Worm (Caenorhabditis elegans): Measurements from ENCODE around the gene cpr-4.

Gene cpr-4

ce11 chrV:6614152-6614734 is at the start of gene cpr-4:
cpr-4 (plus strand) TSS chrV:6614674.
- peak; percentile 48 for TF ChIP-seq T20F7.1 (GFP tag; optimal IDR thresholded peaks at IDR 0.05)
- no peak for TF ChIP-seq ceh-82 (tag; optimal IDR thresholded peaks at IDR 0.05)
- no peak for TF ChIP-seq nhr-6 (tag; optimal IDR thresholded peaks at IDR 0.05)
- TF ChIP-seq saeg-2 (GFP tag; IDR thresholded peaks at IDR 0.05) = peak; percentile 64; the same call in 1 of the 2 replicates
- TF ChIP-seq pha-4 (GFP tag; IDR thresholded peaks at IDR 0.05) = 0 out of 2 replicates have a peak, but pooled peaks have one; percentile 39
- TF ChIP-seq pha-4 (tag; optimal IDR thresholded peaks at IDR 0.05) = no peak
- TF ChIP-seq aly-2 (tag; optimal IDR thresholded peaks at IDR 0.05) = no peak
- no peak for TF ChIP-seq F44E2.7 (GFP tag; IDR thresholded peaks at IDR 0.05)
- peak; percentile 74 for TF ChIP-seq hlh-30 (tag; optimal IDR thresholded peaks at IDR 0.05; ENCODE audit: insufficient read depth)
- no peak for TF ChIP-seq Y5F2A.4 (GFP tag; optimal IDR thresholded peaks at IDR 0.05)
- TF ChIP-seq nhr-77 (tag; optimal IDR thresholded peaks at IDR 0.05) = peak; percentile 88
- no peak for TF ChIP-seq zfp-2 (tag; optimal IDR thresholded peaks at IDR 0.05)
- peak; percentile 45 for TF ChIP-seq mep-1 (tag; optimal IDR thresholded peaks at IDR 0.05)
- peak; percentile 27 for TF ChIP-seq jun-1 (tag; optimal IDR thresholded peaks at IDR 0.05)
- TF ChIP-seq lin-13 (GFP tag; optimal IDR thresholded peaks at IDR 0.05) = no peak
- no peak for TF ChIP-seq sdz-12 (GFP tag; optimal IDR thresholded peaks at IDR 0.05)
- TF ChIP-seq mxl-3 (GFP tag; optimal IDR thresholded peaks at IDR 0.05) = peak; percentile 12
- TF ChIP-seq skn-1 (tag; optimal IDR thresholded peaks at IDR 0.05) = no peak
- peak; percentile 95 for TF ChIP-seq nhr-28 (tag; optimal IDR thresholded peaks at IDR 0.05)
- TF ChIP-seq fos-1 (tag; optimal IDR thresholded peaks at IDR 0.05) = peak; percentile 8
- TF ChIP-seq unc-62 (GFP tag; optimal IDR thresholded peaks at IDR 0.05 in 1 of 2) = peak in 1 of 2 experiments; percentile 96
- no peak for TF ChIP-seq unc-62 (tag; optimal IDR thresholded peaks at IDR 0.05)
- TF ChIP-seq attf-4 (tag; optimal IDR thresholded peaks at IDR 0.05) = no peak
- TF ChIP-seq tra-1 (GFP tag; IDR thresholded peaks at IDR 0.05) = 0 out of 2 replicates have a peak, but pooled peaks have one; percentile 35
- no peak for TF ChIP-seq mdl-1 (tag; optimal IDR thresholded peaks at IDR 0.05)
- peak; percentile 98 for TF ChIP-seq pqm-1 (tag; optimal IDR thresholded peaks at IDR 0.05)
- no peak for TF ChIP-seq zip-2 (tag; optimal IDR thresholded peaks at IDR 0.05)
- peak; percentile 95 for TF ChIP-seq dve-1 (tag; optimal IDR thresholded peaks at IDR 0.05; ENCODE audit: insufficient read depth)
- TF ChIP-seq unc-39 (tag; optimal IDR thresholded peaks at IDR 0.05) = no peak
- TF ChIP-seq ctbp-1 (GFP tag; IDR thresholded peaks at IDR 0.05) = no peak
- no peak for TF ChIP-seq Y75B8A.6 (GFP tag; IDR thresholded peaks at IDR 0.05)
- peak; percentile 88 for TF ChIP-seq hlh-11 (tag; optimal IDR thresholded peaks at IDR 0.05)
- peak; percentile 38 for TF ChIP-seq mes-2 (tag; optimal IDR thresholded peaks at IDR 0.05; ENCODE audit: poor library complexity, severe bottlenecking)
- TF ChIP-seq zip-11 (GFP tag; IDR thresholded peaks at IDR 0.05) = no peak
- no peak for TF ChIP-seq gei-8 (GFP tag; optimal IDR thresholded peaks at IDR 0.05)
- no peak for TF ChIP-seq ceh-20 (GFP tag; IDR thresholded peaks at IDR 0.05)
- TF ChIP-seq php-3 (GFP tag; IDR thresholded peaks at IDR 0.05) = peak; percentile 28; the same call in 1 of the 2 replicates
- TF ChIP-seq madf-9 (GFP tag; conservative IDR thresholded peaks at IDR 0.05) = no peak
- TF ChIP-seq nhr-48 (tag; optimal IDR thresholded peaks at IDR 0.05) = peak; percentile 86
- TF ChIP-seq dmd-6 (GFP tag; IDR thresholded peaks at IDR 0.05) = peak; percentile 96
- TF ChIP-seq lin-1 (GFP tag; IDR thresholded peaks at IDR 0.05) = peak; percentile 77; the same call in 1 of the 2 replicates
- 0 out of 2 replicates have a peak, but pooled peaks have one; percentile 11 for TF ChIP-seq dmd-9 (GFP tag; IDR thresholded peaks at IDR 0.05)
- no peak for TF ChIP-seq lir-3 (tag; optimal IDR thresholded peaks at IDR 0.05)
- no peak for TF ChIP-seq lin-29 (GFP tag; IDR thresholded peaks at IDR 0.05)
- TF ChIP-seq D1046.2 (GFP tag; IDR thresholded peaks at IDR 0.05) = no peak
- no peak for TF ChIP-seq nhr-25 (tag; optimal IDR thresholded peaks at IDR 0.05; ENCODE audit: borderline replicate concordance, insufficient read depth)
- TF ChIP-seq nhr-102 (tag; optimal IDR thresholded peaks at IDR 0.05) = peak; percentile 74
- peak in 1 of 2 experiments; percentile 50 for TF ChIP-seq daf-16 (GFP tag; optimal IDR thresholded peaks at IDR 0.05)
- TF ChIP-seq daf-16 (tag; optimal IDR thresholded peaks at IDR 0.05) = peak; percentile 88
- TF ChIP-seq lin-38 (GFP tag; IDR thresholded peaks at IDR 0.05) = no peak
